Worm (Caenorhabditis elegans) whole organism, young adult: ENCODE results near the gene lgc-23.

Experiments
- B0035.1 ChIP-seq: sonication (generic microtip); optimal IDR thresholded peaks from 2 replicates; lab custom pipeline; 2016; ENCODE audit warnings: missing genetic modification characterization, mild to moderate bottlenecking, missing compliant biosample characterization, missing genotype, missing genetic modification reagents
- D2030.7 ChIP-seq: fragments of 200-800 bp; sonication (Bioruptor generic); IDR thresholded peaks from 2 replicates; pipeline ENCODE4 v1.3.6; 2022; ENCODE audit warnings: missing genetic modification reagents, missing genetic modification characterization, missing compliant biosample characterization
- F22D6.2 ChIP-seq: sonication (generic microtip); optimal IDR thresholded peaks from 2 replicates; lab custom pipeline; 2016; ENCODE audit warnings: mild to moderate bottlenecking, missing genetic modification characterization, missing compliant biosample characterization
- F33H1.4 ChIP-seq: fragments of 200-800 bp; sonication (Bioruptor generic); IDR thresholded peaks from 2 replicates; pipeline ENCODE4 v1.3.6; 2022; ENCODE audit warnings: missing genetic modification reagents, missing genetic modification characterization, missing compliant biosample characterization
- F39B2.1 ChIP-seq: fragments of 200-800 bp; sonication (Bioruptor generic); IDR thresholded peaks from 2 replicates; pipeline ENCODE4 v1.3.6; 2022; ENCODE audit warnings: missing genetic modification reagents, missing genetic modification characterization, missing compliant biosample characterization
- Y53G8AR.9 ChIP-seq: fragments of 200-800 bp; sonication (Bioruptor generic); conservative IDR thresholded peaks from 2 replicates; pipeline ENCODE4 v1.3.6; 2022; ENCODE audit warnings: missing genetic modification reagents, missing genetic modification characterization, missing compliant biosample characterization
- ZK185.1 ChIP-seq: sonication (generic microtip); optimal IDR thresholded peaks from 2 replicates; lab custom pipeline; 2016; ENCODE audit warnings: mild to moderate bottlenecking, missing genetic modification characterization, missing compliant biosample characterization; ENCODE audit not compliant: poor library complexity, severe bottlenecking
- akir-1 ChIP-seq: fragments of 200-800 bp; sonication (Bioruptor generic); optimal IDR thresholded peaks from 2 replicates; lab custom pipeline; 2018; ENCODE audit warnings: mild to moderate bottlenecking, missing genetic modification characterization, moderate library complexity, missing compliant biosample characterization
- ceh-100 ChIP-seq: fragments of 200-800 bp; sonication (Bioruptor generic); IDR thresholded peaks from 2 replicates; pipeline ENCODE4 v1.3.6; 2022; ENCODE audit warnings: missing genetic modification reagents, missing genetic modification characterization, missing compliant biosample characterization
- ceh-58 ChIP-seq: fragments of 200-800 bp; sonication (Bioruptor generic); IDR thresholded peaks from 2 replicates; pipeline ENCODE4 v1.3.6; 2022; ENCODE audit warnings: missing genetic modification characterization, missing compliant biosample characterization
- chd-7 ChIP-seq: sonication (generic microtip); optimal IDR thresholded peaks from 2 replicates; lab custom pipeline; 2016; ENCODE audit warnings: mild to moderate bottlenecking, missing genetic modification characterization, moderate library complexity, missing compliant biosample characterization
- egl-44 ChIP-seq: fragments of 200-800 bp; sonication (Bioruptor generic); IDR thresholded peaks from 2 replicates; pipeline ENCODE4 v1.3.6; 2022; ENCODE audit warnings: missing genetic modification reagents, missing genetic modification characterization, missing compliant biosample characterization
- ekl-4 ChIP-seq: fragments of 200-800 bp; sonication (Bioruptor generic); IDR thresholded peaks from 2 replicates; pipeline ENCODE4 v1.3.6; 2022; ENCODE audit warnings: missing genetic modification reagents, missing genetic modification characterization, missing compliant biosample characterization
- hmg-20 ChIP-seq: fragments of 200-800 bp; sonication (Bioruptor generic); IDR thresholded peaks from 2 replicates; pipeline ENCODE4 v1.3.6; 2022; ENCODE audit warnings: missing genetic modification reagents, missing genetic modification characterization, missing compliant biosample characterization
- lin-35 ChIP-seq, 3 experiments: fragments of 150-350 bp in 2 of 3; sonication (generic microtip) in 1 of 3; optimal IDR thresholded peaks; 2 replicates each; lab custom pipeline; 2014 to 2018; ENCODE audit warnings: missing biosample characterization in 3 of 3, missing genetic modification characterization in 3 of 3, missing genetic modification reagents in 3 of 3
- lir-1 ChIP-seq: fragments of 200-800 bp; sonication (Bioruptor generic); conservative IDR thresholded peaks from 2 replicates; pipeline ENCODE4 v1.3.6; 2022; ENCODE audit warnings: missing genetic modification reagents, missing genetic modification characterization, missing compliant biosample characterization
- rcor-1 ChIP-seq: fragments of 200-800 bp; sonication (Bioruptor generic); IDR thresholded peaks from 2 replicates; pipeline ENCODE4 v1.3.6; 2022; ENCODE audit warnings: missing genetic modification reagents, missing genetic modification characterization, missing compliant biosample characterization
- unc-130 ChIP-seq: sonication (generic microtip); optimal IDR thresholded peaks from 2 replicates; lab custom pipeline; 2016; ENCODE audit warnings: missing genetic modification reagents, missing genetic modification characterization, missing compliant biosample characterization

Gene lgc-23

ce11 chrX:12111213-12111612 lies 46.2 kb downstream of the lgc-23 start, which contains the start of gene lgc-14:
lgc-14 (plus strand) TSS chrX:12111513.
- TF ChIP-seq chd-7 (tag; lab: Kevin White, UChicago) = no peak
- no peak for TF ChIP-seq F33H1.4
- no peak for TF ChIP-seq ekl-4 (GFP tag; lab: Robert Waterston, UW)
- no peak for TF ChIP-seq unc-130 (GFP tag; lab: Kevin White, UChicago)

ce11 chrX:12114024-12114423 lies 49.0 kb downstream of the lgc-23 start, which contains the start of gene lgc-15:
lgc-15 (plus strand) TSS chrX:12114324.
- TF ChIP-seq F22D6.2 (tag; lab: Kevin White, UChicago) (no peak), lin-35 (GFP tag; optimal IDR thresholded peaks at IDR 0.05; lab: Kevin White, UChicago) (no peak), egl-44 (no peak), B0035.1 (tag; lab: Kevin White, UChicago) (no peak), F39B2.1 (no peak), D2030.7 (GFP tag; lab: Robert Waterston, UW) (no peak), ceh-58 (GFP tag; lab: Robert Waterston, UW) (no peak), rcor-1 (GFP tag; lab: Robert Waterston, UW) (no peak), lir-1 (GFP tag; lab: Robert Waterston, UW) (no peak), ZK185.1 (tag; lab: Kevin White, UChicago) (no peak), ceh-100 (GFP tag; lab: Robert Waterston, UW) (no peak), hmg-20 (no peak), Y53G8AR.9 (GFP tag; lab: Robert Waterston, UW) (no peak), akir-1 (no peak)
